Fruit fly (Drosophila melanogaster): ENCODE results near the gene r2d2.
A peak's percentile ranks its signal among the peaks of the same experiment; 100 is the strongest.

The r2d2 gene

DNA sequence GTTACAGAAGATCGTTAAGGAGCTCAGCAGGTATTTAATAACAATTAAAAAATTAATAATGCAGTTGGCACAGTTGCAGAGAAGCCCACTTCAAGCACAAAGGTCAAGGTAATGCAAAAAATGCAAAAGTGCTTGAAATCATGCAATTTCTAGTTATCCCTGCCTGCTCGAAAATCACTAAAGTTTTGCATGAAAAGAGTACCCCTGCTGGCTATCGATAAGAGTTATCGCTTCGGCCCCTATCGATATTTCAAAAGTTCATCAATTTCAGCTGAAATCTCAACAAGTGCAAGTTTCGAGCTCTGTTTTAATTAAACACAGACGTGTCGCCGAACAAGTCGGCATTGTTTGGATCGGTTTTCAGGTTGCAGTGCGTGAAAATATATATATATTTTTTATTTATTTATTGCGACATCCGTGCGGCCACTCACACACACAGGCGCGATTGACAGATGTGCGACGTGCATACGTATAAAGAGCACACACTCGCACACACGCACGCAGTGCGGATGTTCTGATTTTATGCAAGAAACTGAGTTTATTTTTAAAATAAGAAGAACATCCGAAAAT, 21.4 kb downstream of the r2d2 start:
- peak; percentile 54 for TF ChIP-seq dsx (GFP tag; optimal IDR thresholded peaks at IDR 0.05; ENCODE audit: poor library complexity, severe bottlenecking)
- no peak for TF ChIP-seq fd59A (GFP tag; optimal IDR thresholded peaks at IDR 0.05)
- TF ChIP-seq svp (GFP tag): peak; percentile 89
- peak; percentile 45 for TF ChIP-seq vri (GFP tag; optimal IDR thresholded peaks at IDR 0.05)
- TF ChIP-seq CG6792 (GFP tag; optimal IDR thresholded peaks at IDR 0.05): peak; percentile 29
- TF ChIP-seq CG6808 (GFP tag; optimal IDR thresholded peaks at IDR 0.05): no peak
- peak; percentile 50 for TF ChIP-seq OdsH (GFP tag; optimal IDR thresholded peaks at IDR 0.05)
- TF ChIP-seq acj6 (GFP tag; optimal IDR thresholded peaks at IDR 0.05): peak; percentile 28
- TF ChIP-seq Sox102F (GFP tag; optimal IDR thresholded peaks at IDR 0.05): peak; percentile 38
- TF ChIP-seq CG32006 (GFP tag; optimal IDR thresholded peaks at IDR 0.05): no peak
- peak; percentile 59 for TF ChIP-seq cyc (GFP tag; optimal IDR thresholded peaks at IDR 0.05)
- TF ChIP-seq ss (GFP tag; optimal IDR thresholded peaks at IDR 0.05): peak; percentile 36 to 63
- TF ChIP-seq CG10669 (GFP tag; optimal IDR thresholded peaks at IDR 0.05): peak; percentile 50
- TF ChIP-seq achi (GFP tag; optimal IDR thresholded peaks at IDR 0.05): peak; percentile 52
- TF ChIP-seq CG4318 (GFP tag; optimal IDR thresholded peaks at IDR 0.05): no peak
- no peak for TF ChIP-seq CG11294 (GFP tag; IDR thresholded peaks at IDR 0.05)
- TF ChIP-seq dac (GFP tag; optimal IDR thresholded peaks at IDR 0.05): no peak
- no peak for TF ChIP-seq Smox (GFP tag; optimal IDR thresholded peaks at IDR 0.05)
- peak; percentile 49 for TF ChIP-seq CG8632 (GFP tag; optimal IDR thresholded peaks at IDR 0.05)
- TF ChIP-seq fkh (GFP tag; optimal IDR thresholded peaks at IDR 0.05): peak; percentile 25
- peak; percentile 62 for TF ChIP-seq Hr39 (GFP tag; optimal IDR thresholded peaks at IDR 0.05)
- TF ChIP-seq fd85E (GFP tag; optimal IDR thresholded peaks at IDR 0.05): no peak
- TF ChIP-seq Ets21C (GFP tag; optimal IDR thresholded peaks at IDR 0.05): peak; percentile 46
- TF ChIP-seq CG16779 (tag; optimal IDR thresholded peaks at IDR 0.05): no peak
- peak; percentile 67 for TF ChIP-seq CG3919 (GFP tag; optimal IDR thresholded peaks at IDR 0.05)
- no peak for TF ChIP-seq CG34406 (GFP tag; optimal IDR thresholded peaks at IDR 0.05)
- peak; percentile 30 for TF ChIP-seq Blimp-1 (GFP tag; optimal IDR thresholded peaks at IDR 0.05)
- no peak for TF ChIP-seq CG8319 (GFP tag; optimal IDR thresholded peaks at IDR 0.05)
- no peak for TF ChIP-seq CG1621 (tag; optimal IDR thresholded peaks at IDR 0.05)
- peak; percentile 11 for TF ChIP-seq Sox15 (GFP tag; optimal IDR thresholded peaks at IDR 0.05)
- TF ChIP-seq CG8119 (GFP tag; IDR thresholded peaks at IDR 0.05): 0 out of 3 replicates have a peak, but pooled peaks have one; percentile 14
- peak; percentile 50 for TF ChIP-seq CG10631 (GFP tag; optimal IDR thresholded peaks at IDR 0.05)
- peak; percentile 55 for TF ChIP-seq Met (GFP tag; optimal IDR thresholded peaks at IDR 0.05)
- no peak for TF ChIP-seq CG7368 (GFP tag; optimal IDR thresholded peaks at IDR 0.05)
- TF ChIP-seq CG3032 (tag; optimal IDR thresholded peaks at IDR 0.05): peak; percentile 9
- no peak for TF ChIP-seq CG6276 (GFP tag; optimal IDR thresholded peaks at IDR 0.05)
- TF ChIP-seq Eip75B (GFP tag; optimal IDR thresholded peaks at IDR 0.05): peak; percentile 10
- peak; percentile 57; the same call in 1 of the 3 replicates for TF ChIP-seq eg (GFP tag; IDR thresholded peaks at IDR 0.05)
- TF ChIP-seq CG11902 (GFP tag; optimal IDR thresholded peaks at IDR 0.05): peak; percentile 8
- no peak for TF ChIP-seq Hr38 (GFP tag; optimal IDR thresholded peaks at IDR 0.05)
- no peak for TF ChIP-seq CG11762 (GFP tag; optimal IDR thresholded peaks at IDR 0.05; ENCODE audit: insufficient read depth)
- TF ChIP-seq CG31627 (GFP tag; optimal IDR thresholded peaks at IDR 0.05): peak; percentile 66
- TF ChIP-seq Ets96B (tag; optimal IDR thresholded peaks at IDR 0.05): peak; percentile 10
- TF ChIP-seq Sox14 (GFP tag; optimal IDR thresholded peaks at IDR 0.05): peak; percentile 47
- TF ChIP-seq salr (GFP tag; optimal IDR thresholded peaks at IDR 0.05): no peak
- peak; percentile 51 for TF ChIP-seq pdm3 (GFP tag; optimal IDR thresholded peaks at IDR 0.05)
- TF ChIP-seq net (GFP tag; optimal IDR thresholded peaks at IDR 0.05): peak; percentile 48
- TF ChIP-seq Hr4 (GFP tag; optimal IDR thresholded peaks at IDR 0.05): peak; percentile 58
- TF ChIP-seq lz (GFP tag; optimal IDR thresholded peaks at IDR 0.05): peak; percentile 63
- peak; percentile 50 for TF ChIP-seq topi (GFP tag; optimal IDR thresholded peaks at IDR 0.05)
- TF ChIP-seq Lpt (GFP tag; optimal IDR thresholded peaks at IDR 0.05): peak; percentile 17
